In the genomic region with DNA sequence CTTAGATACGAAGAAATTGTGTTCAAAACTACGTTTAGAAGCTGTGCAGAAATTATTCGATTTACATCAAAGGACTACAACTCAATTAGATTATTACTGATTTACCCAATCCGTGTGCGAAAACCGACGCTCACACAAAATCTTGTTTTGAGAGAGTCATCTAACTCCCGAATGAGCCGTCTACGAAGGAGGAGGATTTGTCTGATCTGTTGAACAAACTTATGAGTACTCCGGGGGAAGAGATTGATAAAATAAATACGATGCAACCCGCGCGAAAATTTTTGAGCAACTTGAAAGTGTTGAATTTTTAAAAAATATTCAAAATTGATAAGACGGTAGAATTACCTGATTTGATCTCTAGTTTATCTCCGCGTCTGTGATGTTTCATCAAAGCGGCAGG, we compare ENCODE assay signal across 6 worm cellular contexts.
TF ChIP-seq lines count a peak whose summit lies in the region.

No protein-coding gene starts in this region.

TF ChIP-seq in whole organism, L1 larva, 84 proteins besides CTCF, POLR2A, EP300 and RAD21:
- TF ChIP-seq dsc-1 (tag; optimal IDR thresholded peaks at IDR 0.05; lab: Kevin White, UChicago) (peak; percentile 26), mep-1 (tag; optimal IDR thresholded peaks at IDR 0.05; lab: Kevin White, UChicago) (no peak), ztf-4 (tag; optimal IDR thresholded peaks at IDR 0.05; lab: Kevin White, UChicago) (no peak), nhr-85 (tag; lab: Kevin White, UChicago) (peak; percentile 20), unc-62 (GFP tag; optimal IDR thresholded peaks at IDR 0.05; lab: Kevin White, UChicago) (no peak), mab-9 (GFP tag; IDR thresholded peaks at IDR 0.05; lab: Robert Waterston, UW) (no peak), aly-2 (tag; optimal IDR thresholded peaks at IDR 0.05; lab: Kevin White, UChicago) (no peak), zag-1 (tag; optimal IDR thresholded peaks at IDR 0.05; lab: Kevin White, UChicago) (no peak), rnt-1 (tag; optimal IDR thresholded peaks at IDR 0.05; lab: Kevin White, UChicago) (peak; percentile 3), nhr-47 (tag; optimal IDR thresholded peaks at IDR 0.05; lab: Kevin White, UChicago) (peak; percentile 3)
TF ChIP-seq in whole organism, L1 larva: peak in this region for 4.

TF ChIP-seq in whole organism, L2 larva, 48 proteins besides CTCF, POLR2A, EP300 and RAD21:
- TF ChIP-seq nhr-21 (tag; optimal IDR thresholded peaks at IDR 0.05; lab: Kevin White, UChicago) = peak; percentile 26
- TF ChIP-seq sma-9 (GFP tag; optimal IDR thresholded peaks at IDR 0.05; lab: Kevin White, UChicago) = peak; percentile 1
- no peak for TF ChIP-seq sma-9 (tag; optimal IDR thresholded peaks at IDR 0.05; lab: Kevin White, UChicago)
- no peak for TF ChIP-seq snpc-4 (tag; optimal IDR thresholded peaks at IDR 0.05; lab: Kevin White, UChicago)
- TF ChIP-seq nhr-10 (tag; optimal IDR thresholded peaks at IDR 0.05; lab: Kevin White, UChicago) = no peak

TF ChIP-seq in whole organism, L3 larva, 47 proteins besides CTCF, POLR2A, EP300 and RAD21:
- TF ChIP-seq nhr-23 (tag; optimal IDR thresholded peaks at IDR 0.05; lab: Kevin White, UChicago) = peak; percentile 14
- TF ChIP-seq pha-4 (tag; optimal IDR thresholded peaks at IDR 0.05; lab: Kevin White, UChicago) = no peak

TF ChIP-seq in whole organism, L4 larva, 104 proteins besides CTCF, POLR2A, EP300 and RAD21:
- TF ChIP-seq aha-1 (tag; lab: Kevin White, UChicago) = peak; percentile 97
- no peak for TF ChIP-seq egl-43 (GFP tag; IDR thresholded peaks at IDR 0.05; lab: Robert Waterston, UW)
- TF ChIP-seq Y48G9A.11 (GFP tag; IDR thresholded peaks at IDR 0.05; lab: Robert Waterston, UW) = no peak
- TF ChIP-seq daf-12 (tag; optimal IDR thresholded peaks at IDR 0.05; lab: Kevin White, UChicago) = no peak
TF ChIP-seq in whole organism, L4 larva: peak in this region for 1.

TF ChIP-seq in whole organism, midembryonic, 9 proteins besides CTCF, POLR2A, EP300 and RAD21:
- TF ChIP-seq T22C8.4 (GFP tag; IDR thresholded peaks at IDR 0.05; lab: Robert Waterston, UW) = no peak
- TF ChIP-seq tab-1 (GFP tag; IDR thresholded peaks at IDR 0.05; lab: Robert Waterston, UW) = 0 out of 2 replicates have a peak, but pooled peaks have one; percentile 18

TF ChIP-seq in whole organism, mixed stage, embryonic, 35 proteins besides CTCF, POLR2A, EP300 and RAD21:
- TF ChIP-seq ceh-39 (tag; optimal IDR thresholded peaks at IDR 0.05; lab: Kevin White, UChicago) (no peak), unc-39 (tag; optimal IDR thresholded peaks at IDR 0.05; lab: Kevin White, UChicago) (no peak), nhr-2 (tag; optimal IDR thresholded peaks at IDR 0.05; lab: Kevin White, UChicago) (no peak), bed-3 (GFP tag; optimal IDR thresholded peaks at IDR 0.05; lab: Kevin White, UChicago) (no peak), ces-1 (GFP tag; optimal IDR thresholded peaks at IDR 0.05; lab: Kevin White, UChicago) (peak; percentile 16), ham-2 (GFP tag; optimal IDR thresholded peaks at IDR 0.05; lab: Kevin White, UChicago) (no peak), lin-32 (GFP tag; optimal IDR thresholded peaks at IDR 0.05; lab: Kevin White, UChicago) (no peak), nhr-28 (tag; optimal IDR thresholded peaks at IDR 0.05; lab: Kevin White, UChicago) (no peak), mab-5 (tag; optimal IDR thresholded peaks at IDR 0.05; lab: Kevin White, UChicago) (no peak), drap-1 (GFP tag; optimal IDR thresholded peaks at IDR 0.05; lab: Kevin White, UChicago) (no peak), elt-1 (tag; optimal IDR thresholded peaks at IDR 0.05; lab: Kevin White, UChicago; ENCODE audit: borderline replicate concordance, insufficient read depth) (peak; percentile 49)

Comparison
In these comparisons a context has a peak if more than half of its experiments do, and no peak if none do; other contexts are left out.
1. Of the 29 proteins assayed by ChIP-seq in both whole organism, L4 larva and whole organism, L1 larva: peak only in whole organism, L4 larva: aha-1; only in whole organism, L1 larva: none; in both: none; in neither: 28.